Fruit fly (Drosophila melanogaster) whole organism, embryonic: ENCODE measurements around the gene CG17105.

Experiments
- CG15073 ChIP-seq: fragments of 200-800 bp; sonication (Bioruptor generic); optimal IDR thresholded peaks from 2 replicates; lab custom pipeline; 2016; ENCODE audit warnings: missing biosample characterization, missing genetic modification characterization
- CG5180 ChIP-seq: fragments of 200-800 bp; sonication (Bioruptor generic); optimal IDR thresholded peaks from 3 replicates; lab custom pipeline; 2017; ENCODE audit warnings: missing biosample characterization, missing genetic modification characterization, mild to moderate bottlenecking, moderate library complexity, missing genetic modification reagents
- CoRest ChIP-seq: fragments of 200-800 bp; sonication (Bioruptor generic); optimal IDR thresholded peaks from 3 replicates; lab custom pipeline; 2018; ENCODE audit warnings: missing biosample characterization, mild to moderate bottlenecking, missing genetic modification characterization, moderate library complexity
- HLH54F ChIP-seq: fragments of 200-800 bp; sonication (Bioruptor generic); optimal IDR thresholded peaks from 3 replicates; lab custom pipeline; 2016; ENCODE audit warnings: missing biosample characterization, missing genetic modification characterization
- PHDP ChIP-seq: fragments of 200-800 bp; sonication (Bioruptor generic); optimal IDR thresholded peaks from 3 replicates; lab custom pipeline; 2018; ENCODE audit warnings: missing biosample characterization, mild to moderate bottlenecking, missing genetic modification characterization, moderate library complexity
- Ptx1 ChIP-seq: fragments of 200-800 bp; sonication (Bioruptor generic); IDR thresholded peaks from 2 replicates; pipeline ENCODE4 v1.3.6; 2022; ENCODE audit warnings: missing biosample characterization, missing genetic modification characterization
- eve ChIP-seq, 2 experiments: fragments of >200 bp; optimal IDR thresholded peaks; 2 replicates each; lab custom pipeline; 2017; ENCODE audit warnings: missing biosample characterization in 2 of 2, missing genetic modification characterization in 2 of 2
- hb ChIP-seq: fragments of 200-800 bp; sonication (Bioruptor generic); IDR thresholded peaks from 3 replicates; pipeline ENCODE4 v1.3.6; 2022; ENCODE audit warnings: missing biosample characterization, missing genetic modification characterization; ENCODE audit not compliant: partially characterized antibody

CG17105 gene

dm6 chr2L:10729955-10730354, 49.1 kb downstream of the CG17105 start, which contains the start of gene CG17118:
TSS of gene CG17118 (plus strand) at chr2L:10730255.
- no peak for TF ChIP-seq PHDP (tag; lab: Kevin White, UChicago)
- TF ChIP-seq CG5180, result no peak
- no peak for TF ChIP-seq HLH54F (GFP tag; lab: Kevin White, UChicago)
- no peak for TF ChIP-seq CoRest
- no peak for TF ChIP-seq hb (GFP tag; lab: Robert Waterston, UW)
- no peak for TF ChIP-seq Ptx1 (GFP tag; lab: Robert Waterston, UW)
- TF ChIP-seq CG15073, result no peak
- TF ChIP-seq eve (GFP tag; optimal IDR thresholded peaks at IDR 0.05; lab: Kevin White, UChicago), result no peak
